Fruit fly (Drosophila melanogaster) whole organism: Measurements from ENCODE around the gene CG43057.

ENCODE experiments used
- CG8478 ChIP-seq: fragments of >200 bp; optimal IDR thresholded peaks from 2 replicates; lab custom pipeline; 2018; ENCODE audit warnings: inconsistent platforms
- Dll ChIP-seq: fragments of >200 bp; optimal IDR thresholded peaks from 2 replicates; lab custom pipeline; 2017
- EcR ChIP-seq, 2 experiments: fragments of >200 bp; optimal IDR thresholded peaks; 2 replicates each; lab custom pipeline; 2017; ENCODE audit warnings: missing biosample characterization in 2 of 2, missing genetic modification characterization in 2 of 2, missing genetic modification reagents in 2 of 2
- pan ChIP-seq: fragments of >200 bp; optimal IDR thresholded peaks from 2 replicates; lab custom pipeline; 2017
- psq ChIP-seq: fragments of >200 bp; optimal IDR thresholded peaks from 2 replicates; lab custom pipeline; 2017
- usp ChIP-seq: fragments of >200 bp; optimal IDR thresholded peaks from 2 replicates; lab custom pipeline; 2017; ENCODE audit warnings: missing biosample characterization, missing genetic modification characterization, mixed read lengths

Gene CG43057

DNA sequence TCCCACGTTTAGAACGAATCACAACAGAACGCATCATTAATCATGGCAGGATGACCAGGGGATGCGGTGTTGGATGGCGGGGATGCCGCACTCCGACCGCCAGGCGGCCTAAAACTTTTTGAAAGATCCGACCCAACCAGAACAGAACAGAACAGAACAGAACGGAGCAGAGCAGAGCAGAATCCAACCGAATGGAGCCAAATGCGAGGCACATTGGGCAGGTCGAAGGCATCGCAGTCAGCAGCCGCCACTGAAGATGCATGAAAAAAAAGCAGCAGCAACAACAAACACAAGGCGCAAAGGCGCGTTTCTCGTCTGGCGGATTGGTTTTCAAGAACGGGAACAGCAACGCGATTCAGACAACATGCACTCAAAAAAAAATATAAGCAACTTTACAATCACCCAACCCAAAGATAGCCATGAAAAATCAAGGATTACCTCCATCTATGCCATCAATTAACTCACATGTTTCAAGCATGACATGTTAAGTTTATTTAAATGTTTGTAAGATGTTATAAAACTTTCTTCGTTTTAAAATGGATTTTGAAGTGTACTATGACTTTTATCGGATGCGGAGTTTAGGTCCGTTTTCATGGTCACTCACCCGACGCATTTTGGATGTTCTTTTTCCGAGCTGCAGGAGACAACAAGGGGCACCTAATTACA is 35.7 kb upstream of the CG43057 start:
- no peak for TF ChIP-seq CG8478 (lab: Kevin White, UChicago)
- peak in 1 of 2 experiments; percentile 47 for TF ChIP-seq EcR (GFP tag; optimal IDR thresholded peaks at IDR 0.05; lab: Kevin White, UChicago)

DNA sequence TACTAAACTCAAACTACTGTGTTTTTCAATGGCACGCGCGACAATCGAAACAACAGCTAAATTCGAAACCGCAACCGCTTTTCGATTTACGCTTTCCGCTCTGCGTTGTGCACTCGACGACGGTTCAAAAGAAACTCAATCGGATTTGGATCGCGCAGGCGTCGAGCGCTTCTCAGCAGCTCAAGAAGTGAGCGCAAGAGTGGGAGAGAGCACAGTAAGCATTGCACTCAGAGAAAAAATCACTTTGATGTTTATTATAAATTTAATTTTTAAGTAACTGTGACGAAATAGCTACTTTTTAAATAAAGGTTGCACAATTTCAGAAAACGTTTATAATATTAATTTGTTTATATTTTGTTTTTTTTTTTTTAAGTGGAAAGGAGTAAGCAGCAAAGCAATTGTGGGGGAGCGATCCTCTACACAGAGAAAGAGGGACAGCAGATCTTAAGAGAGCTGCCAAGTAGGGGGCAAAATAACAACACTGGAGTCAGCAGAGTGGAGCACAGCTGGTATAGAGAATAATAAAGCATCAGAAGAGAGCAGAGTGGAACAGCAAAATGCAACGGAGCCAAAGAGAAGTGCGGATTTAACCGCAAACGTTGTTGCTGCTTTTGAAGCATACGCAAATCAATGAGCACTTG is 33.9 kb upstream of the CG43057 start:
- TF ChIP-seq pan (lab: Kevin White, UChicago) (no peak), usp (no peak), CG8478 (lab: Kevin White, UChicago) (no peak), EcR (GFP tag; optimal IDR thresholded peaks at IDR 0.05; lab: Kevin White, UChicago) (no peak), Dll (no peak), psq (no peak)

dm6 chr2L:8276880-8277279 is 33.1 kb upstream of the CG43057 start:
- TF ChIP-seq Dll = no peak
- TF ChIP-seq EcR (GFP tag; optimal IDR thresholded peaks at IDR 0.05; lab: Kevin White, UChicago) = no peak
- TF ChIP-seq CG8478 (lab: Kevin White, UChicago) = no peak
- no peak for TF ChIP-seq psq
- TF ChIP-seq pan (lab: Kevin White, UChicago) = no peak
- TF ChIP-seq usp = no peak

DNA sequence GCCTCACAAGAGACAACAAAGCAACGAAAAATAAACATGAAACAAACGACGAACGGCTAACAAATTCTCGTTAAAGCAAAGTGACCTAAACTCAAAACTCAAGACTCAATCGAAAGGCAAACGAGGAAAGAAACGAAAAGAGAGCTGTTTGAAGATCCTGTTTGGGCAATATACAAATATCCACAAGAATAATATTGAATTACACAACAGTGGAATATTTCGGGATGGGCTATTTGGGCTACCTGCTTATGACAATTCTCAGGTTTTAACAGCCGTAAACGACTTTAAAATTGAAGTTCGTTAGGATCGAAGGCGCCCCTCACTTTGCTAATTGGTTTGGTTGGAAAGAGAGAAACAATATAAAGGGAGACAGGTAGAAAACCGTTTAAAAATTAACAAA is 32.5 kb upstream of the CG43057 start:
- TF ChIP-seq Dll (no peak), usp (no peak), CG8478 (lab: Kevin White, UChicago) (no peak), pan (lab: Kevin White, UChicago) (no peak), psq (no peak), EcR (GFP tag; optimal IDR thresholded peaks at IDR 0.05; lab: Kevin White, UChicago) (no peak)

dm6 chr2L:8274958-8275584 is 31.3 kb upstream of the CG43057 start:
- no peak for TF ChIP-seq EcR (GFP tag; optimal IDR thresholded peaks at IDR 0.05; lab: Kevin White, UChicago)

DNA sequence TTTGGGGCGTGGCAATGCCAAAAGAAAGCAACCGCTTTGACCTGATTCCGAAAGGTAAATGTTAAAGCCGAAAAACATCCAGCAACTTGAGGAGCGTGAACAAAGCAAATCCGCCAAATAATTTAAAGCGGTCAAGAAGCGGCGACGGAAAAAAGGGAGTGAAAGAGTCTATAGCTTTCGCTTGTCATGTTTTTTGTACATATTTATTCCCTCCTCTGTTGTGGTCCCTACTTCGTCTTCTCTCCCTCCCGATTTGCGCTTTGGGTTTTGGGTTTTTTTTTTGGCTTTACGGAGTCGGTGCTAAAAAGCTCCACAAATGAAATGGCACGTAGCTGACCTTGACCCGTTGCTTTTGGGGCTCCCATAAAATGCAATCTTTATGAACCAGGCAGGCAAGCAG is 30.3 kb upstream of the CG43057 start:
- TF ChIP-seq CG8478 (lab: Kevin White, UChicago) (no peak), pan (lab: Kevin White, UChicago) (no peak), psq (no peak), usp (no peak), EcR (GFP tag; optimal IDR thresholded peaks at IDR 0.05; lab: Kevin White, UChicago) (no peak), Dll (no peak)

- TF ChIP-seq CG8478 (lab: Kevin White, UChicago) (no peak), pan (lab: Kevin White, UChicago) (no peak), psq (no peak), EcR (GFP tag; optimal IDR thresholded peaks at IDR 0.05; lab: Kevin White, UChicago) (no peak), usp (no peak), Dll (no peak)
These were observed 27.1 kb upstream of the CG43057 start for dm6 chr2L:8270916-8271315.

dm6 chr2L:8268679-8269078 is 24.9 kb upstream of the CG43057 start:
- no peak for TF ChIP-seq pan (lab: Kevin White, UChicago)
- no peak for TF ChIP-seq EcR (GFP tag; optimal IDR thresholded peaks at IDR 0.05; lab: Kevin White, UChicago)

DNA sequence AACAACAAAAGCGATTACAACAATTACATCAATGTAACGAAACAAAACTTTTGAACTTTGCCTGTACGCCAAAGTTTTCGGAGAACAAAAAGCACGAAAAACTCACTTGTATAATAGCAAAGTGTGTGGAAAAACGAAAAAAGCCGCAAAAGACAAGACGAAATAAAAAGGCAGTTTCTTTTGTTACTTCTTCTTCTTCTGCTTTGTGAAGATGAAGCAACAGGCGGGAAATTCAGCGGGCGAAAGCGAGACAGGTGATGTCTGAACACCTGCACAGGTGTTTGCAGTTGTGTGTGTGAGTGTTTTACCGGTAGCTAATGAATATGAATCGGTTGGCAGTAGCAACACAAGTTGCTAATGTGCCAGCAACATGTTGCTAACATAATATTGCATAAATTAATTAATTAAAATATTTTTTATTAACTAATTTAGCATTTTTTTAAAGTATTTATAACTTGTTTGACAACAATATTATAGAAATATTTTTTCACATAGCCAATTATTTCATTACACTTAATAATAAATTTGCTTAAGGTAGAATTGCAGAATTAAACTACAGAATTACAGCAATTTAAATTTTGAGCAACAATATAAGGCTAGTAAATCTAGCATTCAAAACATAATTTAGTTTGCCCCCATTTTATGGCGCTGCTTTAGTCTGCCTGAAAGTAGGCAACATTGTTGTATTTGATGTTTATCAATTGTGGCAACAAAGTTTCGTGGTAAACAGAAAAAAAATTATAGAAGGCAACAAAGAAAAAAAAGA is 23.1 kb upstream of the CG43057 start:
- no peak for TF ChIP-seq usp
- no peak for TF ChIP-seq CG8478 (lab: Kevin White, UChicago)
- TF ChIP-seq psq = no peak
- TF ChIP-seq pan (lab: Kevin White, UChicago) = no peak
- no peak for TF ChIP-seq Dll
- no peak for TF ChIP-seq EcR (GFP tag; optimal IDR thresholded peaks at IDR 0.05; lab: Kevin White, UChicago)

- TF ChIP-seq pan (lab: Kevin White, UChicago) (no peak), usp (no peak), EcR (GFP tag; optimal IDR thresholded peaks at IDR 0.05; lab: Kevin White, UChicago) (no peak), CG8478 (lab: Kevin White, UChicago) (no peak), psq (no peak), Dll (no peak)
These were observed 22.3 kb upstream of the CG43057 start for dm6 chr2L:8266145-8266544.

DNA sequence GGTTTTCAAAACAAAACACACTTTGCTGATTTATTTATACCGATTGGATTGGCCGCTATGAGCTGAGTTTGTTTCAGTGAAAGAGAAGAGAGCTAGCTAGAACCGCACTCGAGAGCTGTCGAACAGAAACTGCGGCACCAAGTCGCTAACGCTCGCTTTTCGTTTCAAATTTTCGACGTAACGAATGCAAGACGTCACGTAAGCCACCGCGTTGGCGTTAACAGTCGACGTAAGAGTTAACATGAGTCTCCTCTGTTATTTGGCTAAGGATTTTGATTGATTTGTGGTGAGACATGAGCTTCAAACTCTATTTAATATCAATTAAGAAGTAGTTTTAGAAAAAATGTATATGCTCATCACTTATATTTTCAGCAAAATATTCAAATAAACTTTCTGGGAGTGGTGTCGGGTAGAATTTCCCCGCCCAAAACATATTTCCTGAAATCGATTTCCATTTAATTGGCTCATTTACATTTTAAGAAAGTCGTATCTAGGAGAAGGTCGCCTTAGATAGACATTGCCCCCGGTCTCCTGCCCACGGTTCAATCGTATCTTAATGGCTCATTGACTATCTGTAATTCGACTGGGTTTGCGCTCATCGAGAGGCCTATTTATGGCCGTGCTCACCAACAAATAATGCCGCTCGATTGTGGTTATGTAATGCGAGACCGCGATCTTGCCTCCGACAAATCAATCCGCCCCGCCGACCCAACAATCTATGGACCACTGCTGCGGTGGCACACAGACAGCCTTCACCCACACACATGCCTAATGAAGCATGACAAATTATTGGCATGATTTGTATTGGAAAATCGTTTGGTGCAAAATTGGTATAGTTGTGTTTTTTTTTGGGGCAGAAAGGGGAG is 13.8 kb upstream of the CG43057 start, which contains the start of gene CG8086:
CG8086 (minus strand) TSS at position 102 of the 866 bp plus-strand sequence.
- no peak for TF ChIP-seq EcR (GFP tag; optimal IDR thresholded peaks at IDR 0.05; lab: Kevin White, UChicago)
- TF ChIP-seq Dll = no peak
- TF ChIP-seq usp = no peak

- TF ChIP-seq usp (no peak), psq (no peak), pan (lab: Kevin White, UChicago) (no peak), Dll (no peak), EcR (GFP tag; optimal IDR thresholded peaks at IDR 0.05; lab: Kevin White, UChicago) (no peak), CG8478 (lab: Kevin White, UChicago) (no peak)
These were observed 11.6 kb upstream of the CG43057 start for dm6 chr2L:8255406-8255805.
